Worm (Caenorhabditis elegans): ENCODE data around the gene F11G11.14.
A peak's percentile ranks its signal among the peaks of the same experiment; 100 is the strongest.

Gene F11G11.14

DNA sequence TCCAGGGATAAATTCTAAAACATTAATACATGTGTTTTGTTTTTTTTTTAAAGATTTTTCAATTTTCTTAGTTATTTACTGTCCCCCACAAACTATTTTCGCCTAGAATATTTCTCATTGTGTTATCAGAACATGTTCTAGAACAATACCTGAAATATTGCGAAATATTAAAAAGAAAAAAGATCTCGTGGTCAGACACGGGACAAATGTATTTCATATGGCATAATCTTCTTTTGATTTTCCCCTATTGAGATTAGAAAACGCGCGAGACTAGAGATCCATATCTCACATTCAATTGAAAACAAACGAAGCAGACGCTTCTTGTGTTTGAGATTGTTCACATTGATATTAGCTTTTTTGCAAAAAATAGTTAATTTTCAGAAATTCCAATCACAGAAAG, 7.4 kb upstream of the F11G11.14 start (continued):
- TF ChIP-seq spr-1 (tag; optimal IDR thresholded peaks at IDR 0.05) (no peak), lsy-2 (tag; optimal IDR thresholded peaks at IDR 0.05) (peak in 1 of 2 experiments; percentile 59), dmd-8 (GFP tag; IDR thresholded peaks at IDR 0.05) (no peak), lir-3 (tag; optimal IDR thresholded peaks at IDR 0.05) (no peak), daf-16 (GFP tag; optimal IDR thresholded peaks at IDR 0.05) (no peak), daf-16 (tag; optimal IDR thresholded peaks at IDR 0.05) (peak; percentile 2), skn-1 (tag; optimal IDR thresholded peaks at IDR 0.05) (no peak), nhr-48 (tag; optimal IDR thresholded peaks at IDR 0.05) (no peak), saeg-2 (GFP tag; IDR thresholded peaks at IDR 0.05) (no peak), T26A8.4 (GFP tag; IDR thresholded peaks at IDR 0.05) (no peak), zag-1 (tag; optimal IDR thresholded peaks at IDR 0.05) (no peak), sdz-12 (GFP tag; optimal IDR thresholded peaks at IDR 0.05) (no peak), set-16 (GFP tag; IDR thresholded peaks at IDR 0.05) (no peak), ceh-28 (tag; optimal IDR thresholded peaks at IDR 0.05) (no peak), tag-97 (GFP tag; IDR thresholded peaks at IDR 0.05) (no peak), daf-12 (tag; optimal IDR thresholded peaks at IDR 0.05) (no peak), ctbp-1 (GFP tag; IDR thresholded peaks at IDR 0.05) (no peak), gei-8 (GFP tag; optimal IDR thresholded peaks at IDR 0.05) (no peak), Y48G9A.11 (GFP tag; IDR thresholded peaks at IDR 0.05) (no peak), nhr-10 (tag; optimal IDR thresholded peaks at IDR 0.05) (no peak), lin-15B (tag; optimal IDR thresholded peaks at IDR 0.05) (no peak), nhr-76 (tag; optimal IDR thresholded peaks at IDR 0.05) (no peak), nhr-42 (GFP tag; IDR thresholded peaks at IDR 0.05) (no peak), duxl-1 (tag; optimal IDR thresholded peaks at IDR 0.05; ENCODE audit: poor library complexity) (no peak), nhr-41 (GFP tag; IDR thresholded peaks at IDR 0.05) (no peak), unc-62 (GFP tag; optimal IDR thresholded peaks at IDR 0.05 in 1 of 2) (no peak), unc-62 (tag; optimal IDR thresholded peaks at IDR 0.05) (no peak), fkh-10 (GFP tag; optimal IDR thresholded peaks at IDR 0.05) (no peak), madf-9 (GFP tag; conservative IDR thresholded peaks at IDR 0.05) (no peak), hlh-30 (tag; optimal IDR thresholded peaks at IDR 0.05; ENCODE audit: insufficient read depth) (peak; percentile 89), F44E2.7 (GFP tag; IDR thresholded peaks at IDR 0.05) (no peak), lin-38 (GFP tag; IDR thresholded peaks at IDR 0.05) (no peak), hlh-11 (tag; optimal IDR thresholded peaks at IDR 0.05) (peak; percentile 50), dmd-9 (GFP tag; IDR thresholded peaks at IDR 0.05) (no peak), nhr-25 (tag; optimal IDR thresholded peaks at IDR 0.05; ENCODE audit: borderline replicate concordance, insufficient read depth) (no peak), ZK546.5 (tag; optimal IDR thresholded peaks at IDR 0.05) (no peak), ces-1 (GFP tag; optimal IDR thresholded peaks at IDR 0.05) (no peak), nhr-77 (tag; optimal IDR thresholded peaks at IDR 0.05) (no peak), zfp-3 (GFP tag; conservative IDR thresholded peaks at IDR 0.05) (no peak), dpl-1 (GFP tag; optimal IDR thresholded peaks at IDR 0.05) (no peak), F26F4.8 (GFP tag; conservative IDR thresholded peaks at IDR 0.05) (no peak), daf-8 (GFP tag; IDR thresholded peaks at IDR 0.05) (no peak), unc-130 (GFP tag; optimal IDR thresholded peaks at IDR 0.05) (no peak), egl-43 (GFP tag; IDR thresholded peaks at IDR 0.05) (no peak), cey-2 (tag; optimal IDR thresholded peaks at IDR 0.05; ENCODE audit: borderline replicate concordance, insufficient read depth) (no peak), mdt-29 (GFP tag; IDR thresholded peaks at IDR 0.05) (0 out of 2 replicates have a peak, but pooled peaks have one; percentile 58), Y75B8A.6 (GFP tag; IDR thresholded peaks at IDR 0.05) (no peak), snpc-1.2 (GFP tag; IDR thresholded peaks at IDR 0.05) (no peak), php-3 (GFP tag; IDR thresholded peaks at IDR 0.05) (no peak), Y5F2A.4 (GFP tag; optimal IDR thresholded peaks at IDR 0.05) (no peak), aha-1 (tag) (peak; percentile 13), lin-13 (GFP tag; optimal IDR thresholded peaks at IDR 0.05) (peak; percentile 19), F37D6.2 (tag; optimal IDR thresholded peaks at IDR 0.05) (no peak)
